Worm (Caenorhabditis elegans) whole organism, young adult: ENCODE measurements around the gene nth-1.

Experiments
- B0336.3 ChIP-seq: fragments of 200-800 bp; sonication (Bioruptor generic); IDR thresholded peaks from 2 replicates; pipeline ENCODE4 v1.3.6; 2022; ENCODE audit warnings: missing genetic modification characterization, missing compliant biosample characterization
- C17E4.6 ChIP-seq: fragments of 200-800 bp; sonication (Bioruptor generic); IDR thresholded peaks from 2 replicates; pipeline ENCODE4 v1.3.6; 2022; ENCODE audit warnings: missing genetic modification reagents, missing genetic modification characterization, missing compliant biosample characterization
- F23B12.7 ChIP-seq: sonication (generic microtip); optimal IDR thresholded peaks from 2 replicates; lab custom pipeline; 2017; ENCODE audit warnings: missing genetic modification characterization, mild to moderate bottlenecking, missing compliant biosample characterization, antibody characterized with exemption, moderate library complexity; ENCODE audit not compliant: insufficient read depth
- F49E8.2 ChIP-seq: sonication (generic microtip); optimal IDR thresholded peaks from 3 replicates; lab custom pipeline; 2017; ENCODE audit warnings: missing genetic modification characterization, mild to moderate bottlenecking, missing compliant biosample characterization, antibody characterized with exemption, moderate library complexity; ENCODE audit not compliant: insufficient read depth
- F57A8.1 ChIP-seq: fragments of 200-800 bp; sonication (Bioruptor generic); optimal IDR thresholded peaks from 2 replicates; lab custom pipeline; 2018; ENCODE audit warnings: mild to moderate bottlenecking, missing genetic modification characterization, moderate library complexity, missing compliant biosample characterization
- K12H6.12 ChIP-seq: fragments of 200-800 bp; sonication (Bioruptor generic); optimal IDR thresholded peaks from 2 replicates; lab custom pipeline; 2018; ENCODE audit warnings: mild to moderate bottlenecking, missing genetic modification characterization, missing compliant biosample characterization
- T07F8.4 ChIP-seq: sonication (generic microtip); optimal IDR thresholded peaks from 2 replicates; lab custom pipeline; 2016; ENCODE audit warnings: mild to moderate bottlenecking, missing genetic modification characterization, moderate library complexity, missing compliant biosample characterization
- Y95B8A.8 ChIP-seq: fragments of 200-800 bp; sonication (Bioruptor generic); IDR thresholded peaks from 2 replicates; pipeline ENCODE4 v1.3.6; 2022; ENCODE audit warnings: missing genetic modification reagents, missing genetic modification characterization, missing compliant biosample characterization
- ZK185.1 ChIP-seq: sonication (generic microtip); optimal IDR thresholded peaks from 2 replicates; lab custom pipeline; 2016; ENCODE audit warnings: mild to moderate bottlenecking, missing genetic modification characterization, missing compliant biosample characterization; ENCODE audit not compliant: poor library complexity, severe bottlenecking
- aptf-2 ChIP-seq: fragments of 200-800 bp; sonication (Bioruptor generic); conservative IDR thresholded peaks from 2 replicates; pipeline ENCODE4 v1.3.6; 2022; ENCODE audit warnings: missing genetic modification reagents, missing genetic modification characterization, missing compliant biosample characterization
- attf-3 ChIP-seq: fragments of 200-800 bp; sonication (Bioruptor generic); conservative IDR thresholded peaks from 2 replicates; pipeline ENCODE4 v1.3.6; 2022; ENCODE audit warnings: missing genetic modification reagents, missing genetic modification characterization, missing compliant biosample characterization
- ceh-58 ChIP-seq: fragments of 200-800 bp; sonication (Bioruptor generic); IDR thresholded peaks from 2 replicates; pipeline ENCODE4 v1.3.6; 2022; ENCODE audit warnings: missing genetic modification characterization, missing compliant biosample characterization
- ceh-79 ChIP-seq: sonication (generic microtip); optimal IDR thresholded peaks from 2 replicates; lab custom pipeline; 2017; ENCODE audit warnings: mild to moderate bottlenecking, missing genetic modification characterization, missing compliant biosample characterization
- ceh-91 ChIP-seq: fragments of 200-800 bp; sonication (Bioruptor generic); IDR thresholded peaks from 2 replicates; pipeline ENCODE4 v1.3.6; 2022; ENCODE audit warnings: missing genetic modification reagents, missing genetic modification characterization, missing compliant biosample characterization
- dox-1 ChIP-seq: fragments of 200-800 bp; sonication (Bioruptor generic); IDR thresholded peaks from 2 replicates; pipeline ENCODE4 v1.3.6; 2022; ENCODE audit warnings: missing genetic modification reagents, missing genetic modification characterization, missing compliant biosample characterization
- egl-44 ChIP-seq: fragments of 200-800 bp; sonication (Bioruptor generic); IDR thresholded peaks from 2 replicates; pipeline ENCODE4 v1.3.6; 2022; ENCODE audit warnings: missing genetic modification reagents, missing genetic modification characterization, missing compliant biosample characterization
- ekl-4 ChIP-seq: fragments of 200-800 bp; sonication (Bioruptor generic); IDR thresholded peaks from 2 replicates; pipeline ENCODE4 v1.3.6; 2022; ENCODE audit warnings: missing genetic modification reagents, missing genetic modification characterization, missing compliant biosample characterization
- ets-4 ChIP-seq: fragments of 200-800 bp; sonication (Bioruptor generic); optimal IDR thresholded peaks from 2 replicates; lab custom pipeline; 2018; ENCODE audit warnings: mild to moderate bottlenecking, missing genetic modification characterization, missing compliant biosample characterization
- hlh-12 ChIP-seq: sonication (generic microtip); optimal IDR thresholded peaks from 2 replicates; lab custom pipeline; 2016; ENCODE audit warnings: missing genetic modification characterization, missing compliant biosample characterization
- hmg-1.2 ChIP-seq: fragments of 200-800 bp; sonication (Bioruptor generic); IDR thresholded peaks from 2 replicates; pipeline ENCODE4 v1.3.6; 2022; ENCODE audit warnings: missing genetic modification reagents, missing genetic modification characterization, missing compliant biosample characterization
- lag-1 ChIP-seq: fragments of 200-800 bp; sonication (Bioruptor generic); IDR thresholded peaks from 2 replicates; pipeline ENCODE4 v1.3.6; 2022; ENCODE audit warnings: missing genetic modification reagents, missing genetic modification characterization, missing compliant biosample characterization
- lir-1 ChIP-seq: fragments of 200-800 bp; sonication (Bioruptor generic); conservative IDR thresholded peaks from 2 replicates; pipeline ENCODE4 v1.3.6; 2022; ENCODE audit warnings: missing genetic modification reagents, missing genetic modification characterization, missing compliant biosample characterization
- madf-3 ChIP-seq: fragments of 200-800 bp; sonication (Bioruptor generic); IDR thresholded peaks from 2 replicates; pipeline ENCODE4 v1.3.6; 2022; ENCODE audit warnings: missing genetic modification reagents, missing genetic modification characterization, missing compliant biosample characterization
- mes-4 ChIP-seq: sonication (generic microtip); optimal IDR thresholded peaks from 2 replicates; lab custom pipeline; 2016; ENCODE audit warnings: missing genotype, missing genetic modification characterization, missing compliant biosample characterization
- nfyb-1 ChIP-seq: fragments of 200-800 bp; sonication (Bioruptor generic); IDR thresholded peaks from 2 replicates; pipeline ENCODE4 v1.3.6; 2022; ENCODE audit warnings: missing genetic modification reagents, missing genetic modification characterization, missing compliant biosample characterization
- nhr-80 ChIP-seq: sonication (generic microtip); optimal IDR thresholded peaks from 2 replicates; lab custom pipeline; 2016; ENCODE audit warnings: missing genetic modification characterization, missing compliant biosample characterization
- snpc-1.3 ChIP-seq: sonication (generic microtip); optimal IDR thresholded peaks from 2 replicates; lab custom pipeline; 2017; ENCODE audit warnings: missing genetic modification characterization, mild to moderate bottlenecking, missing compliant biosample characterization, antibody characterized with exemption, moderate library complexity, missing genotype, missing genetic modification reagents; ENCODE audit not compliant: insufficient read depth
- somi-1 ChIP-seq: fragments of 200-800 bp; sonication (Bioruptor generic); optimal IDR thresholded peaks from 2 replicates; lab custom pipeline; 2018; ENCODE audit warnings: mild to moderate bottlenecking, missing genetic modification characterization, missing compliant biosample characterization
- ztf-3 ChIP-seq: fragments of 200-800 bp; sonication (Bioruptor generic); optimal IDR thresholded peaks from 2 replicates; lab custom pipeline; 2018; ENCODE audit warnings: mild to moderate bottlenecking, missing genetic modification characterization, missing compliant biosample characterization

nth-1 gene

ce11 chrIII:4332543-4333042, 38.5 kb upstream of the nth-1 start, which contains the start of gene cdk-12:
TSS of gene cdk-12 (plus strand) at chrIII:4332992.
- TF ChIP-seq ceh-58 (GFP tag; lab: Robert Waterston, UW) = no peak
- peak; percentile 60 for TF ChIP-seq snpc-1.3 (tag; lab: Kevin White, UChicago)
- TF ChIP-seq ceh-79 (tag; lab: Kevin White, UChicago) = no peak
- no peak for TF ChIP-seq B0336.3 (GFP tag; lab: Robert Waterston, UW)
- TF ChIP-seq C17E4.6 (GFP tag; lab: Robert Waterston, UW) = no peak
- no peak for TF ChIP-seq lag-1 (GFP tag; lab: Robert Waterston, UW)
- no peak for TF ChIP-seq ekl-4
- TF ChIP-seq hmg-1.2 (GFP tag; lab: Robert Waterston, UW) = peak; percentile 93
- TF ChIP-seq aptf-2 (GFP tag; lab: Robert Waterston, UW) = no peak
- TF ChIP-seq hlh-12 = no peak
- TF ChIP-seq nhr-80 = peak; percentile 7
- TF ChIP-seq T07F8.4 (tag; lab: Kevin White, UChicago) = no peak
- TF ChIP-seq dox-1 (GFP tag; lab: Robert Waterston, UW) = peak; percentile 37; the same call in 1 of the 2 replicates

ce11 chrIII:4330984-4331383, 36.9 kb upstream of the nth-1 start, which contains the start of gene gly-6:
TSS of gene gly-6 (minus strand) at chrIII:4331228.
- TF ChIP-seq ceh-91 (GFP tag; lab: Robert Waterston, UW) (no peak), attf-3 (GFP tag; lab: Robert Waterston, UW) (no peak), egl-44 (GFP tag; lab: Robert Waterston, UW) (no peak), ets-4 (no peak)

ce11 chrIII:4328208-4328987, 34.3 kb upstream of the nth-1 start:
- TF ChIP-seq nfyb-1 (GFP tag; lab: Robert Waterston, UW) (peak; percentile 56; the same call in 1 of the 2 replicates), madf-3 (GFP tag; lab: Robert Waterston, UW) (no peak)

- TF ChIP-seq ceh-91 (GFP tag; lab: Robert Waterston, UW) = no peak
- no peak for TF ChIP-seq K12H6.12 (tag; lab: Kevin White, UChicago)
- TF ChIP-seq hlh-12 = no peak
- TF ChIP-seq ztf-3 = no peak
- no peak for TF ChIP-seq somi-1 (GFP tag; lab: Kevin White, UChicago)
- no peak for TF ChIP-seq Y95B8A.8 (GFP tag; lab: Robert Waterston, UW)
- TF ChIP-seq F49E8.2 (tag; lab: Kevin White, UChicago) = no peak
- no peak for TF ChIP-seq mes-4 (tag; lab: Kevin White, UChicago)
- TF ChIP-seq F23B12.7 (tag; lab: Kevin White, UChicago) = no peak
- TF ChIP-seq nfyb-1 (GFP tag; lab: Robert Waterston, UW) = no peak
- no peak for TF ChIP-seq lir-1 (GFP tag; lab: Robert Waterston, UW)
- TF ChIP-seq madf-3 (GFP tag; lab: Robert Waterston, UW) = no peak
- TF ChIP-seq, all 124 proteins: peak for 0
These were observed 29.8 kb upstream of the nth-1 start, which contains the start of gene H38K22.9 for ce11 chrIII:4323859-4324258. TSS of gene H38K22.9 (plus strand) at chrIII:4324159.

- peak; percentile 73; the same call in 1 of the 2 replicates for TF ChIP-seq hmg-1.2 (GFP tag; lab: Robert Waterston, UW)
- peak; percentile 5 for TF ChIP-seq ZK185.1 (tag; lab: Kevin White, UChicago)
- TF ChIP-seq F57A8.1 (GFP tag; lab: Kevin White, UChicago) = no peak
- TF ChIP-seq, all 124 proteins: peak for 2
These were observed 29.1 kb upstream of the nth-1 start for ce11 chrIII:4323120-4323519.
